Worm (Caenorhabditis elegans) whole organism, L4 larva: ENCODE results near the gene fbxb-75.

Experiments
- ceh-62 ChIP-seq: sonication (generic microtip); optimal IDR thresholded peaks from 2 replicates; lab custom pipeline; 2017; ENCODE audit warnings: missing biosample characterization, missing genetic modification characterization
- ceh-82 ChIP-seq: sonication (generic microtip); optimal IDR thresholded peaks from 2 replicates; lab custom pipeline; 2017; ENCODE audit warnings: missing biosample characterization, missing genetic modification characterization
- nhr-76 ChIP-seq: fragments of 150-350 bp; optimal IDR thresholded peaks from 2 replicates; lab custom pipeline; 2014; ENCODE audit warnings: missing biosample characterization, missing genetic modification characterization
- ztf-7 ChIP-seq: fragments of 150-350 bp; optimal IDR thresholded peaks from 2 replicates; lab custom pipeline; 2014; ENCODE audit warnings: missing biosample characterization, missing genetic modification characterization

- TF ChIP-seq nhr-76 (tag; lab: Kevin White, UChicago) (no peak), ceh-82 (tag; lab: Kevin White, UChicago) (no peak), ztf-7 (tag; lab: Kevin White, UChicago) (no peak), ceh-62 (tag; lab: Kevin White, UChicago) (no peak)
Observed at ce11 chrIV:4465184-4465583, 24.2 kb upstream of the fbxb-75 start, which contains the start of gene M01H9.5.
